Fruit fly (Drosophila melanogaster) whole organism, embryonic: ENCODE data around the gene Rbf2.

Experiments used
- Antp ChIP-seq: fragments of 200-800 bp; sonication (Bioruptor generic); optimal IDR thresholded peaks from 3 replicates; lab custom pipeline; 2016; ENCODE audit warnings: missing biosample characterization, missing genetic modification characterization
- Asciz ChIP-seq: fragments of 200-800 bp; sonication (Bioruptor generic); optimal IDR thresholded peaks from 2 replicates; lab custom pipeline; 2017; ENCODE audit warnings: missing biosample characterization, mild to moderate bottlenecking, missing genetic modification characterization, missing genetic modification reagents
- Atf-2 ChIP-seq: fragments of 200-800 bp; sonication (Bioruptor generic); optimal IDR thresholded peaks from 2 replicates; lab custom pipeline; 2016; ENCODE audit warnings: missing biosample characterization, missing genetic modification characterization
- Atf3 ChIP-seq: fragments of 200-800 bp; sonication (Bioruptor generic); optimal IDR thresholded peaks from 3 replicates; lab custom pipeline; 2016; ENCODE audit warnings: missing biosample characterization, missing genetic modification characterization
- Atf6 ChIP-seq: fragments of 200-800 bp; sonication (Bioruptor generic); IDR thresholded peaks from 2 replicates; pipeline ENCODE4 v1.3.6; 2022; ENCODE audit warnings: missing biosample characterization, missing genetic modification characterization
- Bgb ChIP-seq: fragments of 200-800 bp; sonication (Bioruptor generic); IDR thresholded peaks from 2 replicates; pipeline ENCODE4 v1.3.6; 2022; ENCODE audit warnings: missing biosample characterization, missing genetic modification characterization; ENCODE audit not compliant: partially characterized antibody
- CG10979 ChIP-seq: fragments of 200-800 bp; sonication (Bioruptor generic); optimal IDR thresholded peaks from 2 replicates; lab custom pipeline; 2018; ENCODE audit warnings: missing biosample characterization, mild to moderate bottlenecking, missing genetic modification characterization, moderate library complexity
- CG12219 ChIP-seq: fragments of 200-800 bp; sonication (Bioruptor generic); optimal IDR thresholded peaks from 3 replicates; lab custom pipeline; 2018; ENCODE audit warnings: missing biosample characterization, mild to moderate bottlenecking, missing genetic modification characterization
- CG12299 ChIP-seq: fragments of 200-800 bp; sonication (Bioruptor generic); optimal IDR thresholded peaks from 2 replicates; lab custom pipeline; 2018; ENCODE audit warnings: missing biosample characterization, mild to moderate bottlenecking, missing genetic modification characterization
- CG12659 ChIP-seq: fragments of 200-800 bp; sonication (Bioruptor generic); optimal IDR thresholded peaks from 3 replicates; lab custom pipeline; 2017; ENCODE audit warnings: mild to moderate bottlenecking, missing biosample characterization, missing genetic modification reagents, missing genetic modification characterization
- CG13424 ChIP-seq: fragments of 200-800 bp; sonication (Bioruptor generic); optimal IDR thresholded peaks from 2 replicates; lab custom pipeline; 2019; ENCODE audit warnings: missing biosample characterization, mild to moderate bottlenecking, missing genetic modification characterization, moderate library complexity
- CG13775 ChIP-seq: fragments of 200-800 bp; sonication (Bioruptor generic); optimal IDR thresholded peaks from 3 replicates; lab custom pipeline; 2017; ENCODE audit warnings: missing biosample characterization, mild to moderate bottlenecking, missing genetic modification characterization
- CG14667 ChIP-seq: fragments of 200-800 bp; sonication (Bioruptor generic); IDR thresholded peaks from 2 replicates; pipeline ENCODE4 v1.3.6; 2022; ENCODE audit warnings: missing biosample characterization, missing genetic modification characterization
- CG15479 ChIP-seq: fragments of 200-800 bp; sonication (Bioruptor generic); optimal IDR thresholded peaks from 3 replicates; lab custom pipeline; 2019; ENCODE audit warnings: missing biosample characterization, mild to moderate bottlenecking, missing genetic modification characterization, moderate library complexity
- CG1603 ChIP-seq: fragments of 200-800 bp; sonication (Bioruptor generic); optimal IDR thresholded peaks from 2 replicates; lab custom pipeline; 2019; ENCODE audit warnings: missing biosample characterization, mild to moderate bottlenecking, missing genetic modification characterization, moderate library complexity
- CG17328 ChIP-seq: fragments of 200-800 bp; sonication (Bioruptor generic); IDR thresholded peaks from 2 replicates; pipeline ENCODE4 v1.3.6; 2022; ENCODE audit warnings: missing biosample characterization, missing genetic modification characterization
- CG17568 ChIP-seq: fragments of 200-800 bp; sonication (Bioruptor generic); optimal IDR thresholded peaks from 2 replicates; lab custom pipeline; 2018; ENCODE audit warnings: missing biosample characterization, mild to moderate bottlenecking, missing genetic modification characterization, moderate library complexity
- CG30403 ChIP-seq: fragments of 200-800 bp; sonication (Bioruptor generic); optimal IDR thresholded peaks from 3 replicates; lab custom pipeline; 2016; ENCODE audit warnings: missing biosample characterization, missing genetic modification characterization
- CG32532 ChIP-seq: fragments of 200-800 bp; sonication (Bioruptor generic); IDR thresholded peaks from 2 replicates; pipeline ENCODE4 v1.3.6; 2022; ENCODE audit warnings: missing biosample characterization, missing genetic modification characterization
- CG7987 ChIP-seq: fragments of 200-800 bp; sonication (Bioruptor generic); optimal IDR thresholded peaks from 2 replicates; lab custom pipeline; 2018; ENCODE audit warnings: missing biosample characterization, mild to moderate bottlenecking, missing genetic modification characterization, moderate library complexity
- CG8478 ChIP-seq: fragments of >200 bp; optimal IDR thresholded peaks from 2 replicates; lab custom pipeline; 2018
- CG8944 ChIP-seq: fragments of 200-800 bp; sonication (Bioruptor generic); optimal IDR thresholded peaks from 3 replicates; lab custom pipeline; 2016; ENCODE audit warnings: missing biosample characterization, missing genetic modification characterization
- CrebB ChIP-seq: fragments of 200-800 bp; sonication (Bioruptor generic); optimal IDR thresholded peaks from 3 replicates; lab custom pipeline; 2018; ENCODE audit warnings: missing biosample characterization, mild to moderate bottlenecking, missing genetic modification characterization
- D19B ChIP-seq: fragments of 200-800 bp; sonication (Bioruptor generic); optimal IDR thresholded peaks from 2 replicates; lab custom pipeline; 2017; ENCODE audit warnings: missing biosample characterization, mild to moderate bottlenecking, missing genetic modification characterization
- Fer3 ChIP-seq: fragments of 200-800 bp; sonication (Bioruptor generic); optimal IDR thresholded peaks from 2 replicates; lab custom pipeline; 2018; ENCODE audit warnings: missing biosample characterization, mild to moderate bottlenecking, missing genetic modification characterization, moderate library complexity
- Meics ChIP-seq: fragments of 200-800 bp; sonication (Bioruptor generic); optimal IDR thresholded peaks from 2 replicates; lab custom pipeline; 2017; ENCODE audit warnings: missing biosample characterization, mild to moderate bottlenecking, missing genetic modification characterization
- NC2α ChIP-seq: fragments of 200-800 bp; sonication (Bioruptor generic); optimal IDR thresholded peaks from 2 replicates; lab custom pipeline; 2016; ENCODE audit warnings: missing biosample characterization, missing genetic modification characterization
- Oaz ChIP-seq: fragments of 200-800 bp; sonication (Bioruptor generic); IDR thresholded peaks from 2 replicates; pipeline ENCODE4 v1.3.6; 2022; ENCODE audit warnings: missing biosample characterization, missing genetic modification characterization
- PHDP ChIP-seq: fragments of 200-800 bp; sonication (Bioruptor generic); optimal IDR thresholded peaks from 3 replicates; lab custom pipeline; 2018; ENCODE audit warnings: missing biosample characterization, mild to moderate bottlenecking, missing genetic modification characterization, moderate library complexity
- Usf ChIP-seq: fragments of 200-800 bp; sonication (Bioruptor generic); optimal IDR thresholded peaks from 2 replicates; lab custom pipeline; 2017; ENCODE audit warnings: missing genotype, missing biosample characterization, missing genetic modification characterization
- YL-1 ChIP-seq: fragments of 200-800 bp; sonication (Bioruptor generic); optimal IDR thresholded peaks from 3 replicates; lab custom pipeline; 2017; ENCODE audit warnings: missing biosample characterization, mild to moderate bottlenecking, missing genetic modification characterization
- ato ChIP-seq: fragments of 200-800 bp; sonication (Bioruptor generic); IDR thresholded peaks from 2 replicates; pipeline ENCODE4 v1.3.6; 2022; ENCODE audit warnings: missing biosample characterization, missing genetic modification characterization; ENCODE audit not compliant: partially characterized antibody
- bsh ChIP-seq, 2 experiments: fragments of 200-800 bp; sonication (Bioruptor generic); optimal IDR thresholded peaks; 2 replicates each; lab custom pipeline; 2017 to 2018; ENCODE audit warnings: mild to moderate bottlenecking in 2 of 2, missing biosample characterization in 2 of 2, missing genetic modification characterization in 2 of 2, moderate library complexity in 1 of 2
- btn ChIP-seq: fragments of 200-800 bp; sonication (Bioruptor generic); optimal IDR thresholded peaks from 2 replicates; lab custom pipeline; 2016; ENCODE audit warnings: missing biosample characterization, missing genetic modification characterization
- chif ChIP-seq, 2 experiments: fragments of 200-800 bp; sonication (Bioruptor generic); optimal IDR thresholded peaks; 3 replicates each; lab custom pipeline; 2016; ENCODE audit warnings: missing biosample characterization in 2 of 2, missing genetic modification characterization in 2 of 2
- cwo ChIP-seq: fragments of 200-800 bp; sonication (Bioruptor generic); optimal IDR thresholded peaks from 3 replicates; lab custom pipeline; 2017; ENCODE audit warnings: missing biosample characterization, missing genetic modification characterization, mild to moderate bottlenecking, moderate library complexity, missing genetic modification reagents
- fd102C ChIP-seq: fragments of 200-800 bp; sonication (Bioruptor generic); optimal IDR thresholded peaks from 2 replicates; lab custom pipeline; 2018; ENCODE audit warnings: missing biosample characterization, mild to moderate bottlenecking, missing genetic modification characterization, moderate library complexity
- her ChIP-seq: fragments of 200-800 bp; sonication (Bioruptor generic); optimal IDR thresholded peaks from 2 replicates; lab custom pipeline; 2016; ENCODE audit warnings: missing biosample characterization, missing genetic modification characterization
- jing ChIP-seq: fragments of 200-800 bp; sonication (Bioruptor generic); optimal IDR thresholded peaks from 2 replicates; lab custom pipeline; 2018; ENCODE audit warnings: missing biosample characterization, mild to moderate bottlenecking, missing genetic modification characterization
- kah ChIP-seq: fragments of 200-800 bp; sonication (Bioruptor generic); optimal IDR thresholded peaks from 2 replicates; lab custom pipeline; 2018; ENCODE audit warnings: missing biosample characterization, mild to moderate bottlenecking, missing genetic modification characterization
- lilli ChIP-seq: fragments of 200-800 bp; sonication (Bioruptor generic); optimal IDR thresholded peaks from 3 replicates; lab custom pipeline; 2016; ENCODE audit warnings: missing biosample characterization, missing genetic modification characterization
- ro ChIP-seq: fragments of 200-800 bp; sonication (Bioruptor generic); IDR thresholded peaks from 2 replicates; pipeline ENCODE4 v1.3.6; 2022; ENCODE audit warnings: missing biosample characterization, missing genetic modification characterization
- row ChIP-seq: fragments of 200-800 bp; sonication (Bioruptor generic); IDR thresholded peaks from 3 replicates; pipeline ENCODE4 v1.3.6; 2022; ENCODE audit warnings: missing biosample characterization, missing genetic modification characterization
- so ChIP-seq: fragments of 200-800 bp; sonication (Bioruptor generic); IDR thresholded peaks from 3 replicates; pipeline ENCODE4 v1.3.6; 2022; ENCODE audit warnings: missing biosample characterization, missing genetic modification characterization
- ssp ChIP-seq: fragments of 200-800 bp; sonication (Bioruptor generic); IDR thresholded peaks from 2 replicates; pipeline ENCODE4 v1.3.6; 2022; ENCODE audit warnings: missing biosample characterization, missing genetic modification characterization
- stwl ChIP-seq: fragments of 200-800 bp; sonication (Bioruptor generic); optimal IDR thresholded peaks from 3 replicates; lab custom pipeline; 2018; ENCODE audit warnings: missing biosample characterization, mild to moderate bottlenecking, missing genetic modification characterization, moderate library complexity
- tio ChIP-seq: fragments of 200-800 bp; sonication (Bioruptor generic); optimal IDR thresholded peaks from 2 replicates; lab custom pipeline; 2017; ENCODE audit warnings: missing biosample characterization, missing genetic modification characterization, inconsistent platforms
- trem ChIP-seq: fragments of 200-800 bp; optimal IDR thresholded peaks from 3 replicates; lab custom pipeline; 2019; ENCODE audit warnings: missing biosample characterization, mild to moderate bottlenecking, missing genetic modification characterization, moderate library complexity
- unpg ChIP-seq: fragments of 200-800 bp; sonication (Bioruptor generic); optimal IDR thresholded peaks from 3 replicates; lab custom pipeline; 2018; ENCODE audit warnings: missing biosample characterization, mild to moderate bottlenecking, missing genetic modification characterization, moderate library complexity
- usp ChIP-seq: fragments of >200 bp; optimal IDR thresholded peaks from 2 replicates; lab custom pipeline; 2017; ENCODE audit warnings: missing biosample characterization, missing genetic modification characterization

Gene Rbf2

dm6 chr3R:15984483-15985118, 19.4 kb downstream of the Rbf2 start (continued):
- TF ChIP-seq CG15479 (GFP tag; lab: Kevin White, UChicago) (peak; percentile 89), jing (no peak), CG17568 (GFP tag; lab: Kevin White, UChicago) (no peak), Asciz (GFP tag; lab: Kevin White, UChicago) (peak; percentile 29), tio (GFP tag; lab: Kevin White, UChicago) (no peak), row (GFP tag; lab: Robert Waterston, UW) (peak; percentile 69; the same call in 2 of the 3 replicates), kah (GFP tag; lab: Kevin White, UChicago) (no peak), CG10979 (tag; lab: Kevin White, UChicago) (peak; percentile 76), CG17328 (GFP tag; lab: Robert Waterston, UW) (peak; percentile 46; the same call in 1 of the 2 replicates), btn (GFP tag; lab: Kevin White, UChicago) (no peak), stwl (tag; lab: Kevin White, UChicago) (no peak), Atf-2 (GFP tag; lab: Kevin White, UChicago) (no peak), CG1603 (tag; lab: Kevin White, UChicago) (peak; percentile 77), CG12299 (tag; lab: Kevin White, UChicago) (no peak), CG8478 (lab: Kevin White, UChicago) (no peak), Oaz (GFP tag; lab: Robert Waterston, UW) (no peak), Usf (GFP tag; lab: Kevin White, UChicago) (no peak), CG7987 (no peak), CG12219 (peak; percentile 48), ssp (GFP tag; lab: Robert Waterston, UW) (no peak), her (GFP tag; lab: Kevin White, UChicago) (no peak), so (GFP tag; lab: Robert Waterston, UW) (0 out of 3 replicates have a peak, but pooled peaks have one; percentile 26), usp (GFP tag; lab: Kevin White, UChicago) (no peak), YL-1 (GFP tag; lab: Kevin White, UChicago) (no peak), CG13424 (tag; lab: Kevin White, UChicago) (peak; percentile 53), Meics (GFP tag; lab: Kevin White, UChicago) (peak; percentile 35), bsh (GFP tag; optimal IDR thresholded peaks at IDR 0.05; lab: Kevin White, UChicago) (peak; percentile 60 to 74), Fer3 (tag; lab: Kevin White, UChicago) (peak; percentile 43), chif (GFP tag; optimal IDR thresholded peaks at IDR 0.05; lab: Kevin White, UChicago) (peak in 1 of 2 experiments; percentile 22), CrebB (no peak), cwo (GFP tag; lab: Kevin White, UChicago) (peak; percentile 37), Atf6 (GFP tag; lab: Robert Waterston, UW) (no peak), CG8944 (GFP tag; lab: Kevin White, UChicago) (no peak), fd102C (GFP tag; lab: Kevin White, UChicago) (no peak), trem (peak; percentile 39), ro (no peak), unpg (GFP tag; lab: Kevin White, UChicago) (peak; percentile 66), CG13775 (peak; percentile 15), CG32532 (GFP tag; lab: Robert Waterston, UW) (peak; percentile 40; the same call in 1 of the 2 replicates), CG14667 (GFP tag; lab: Robert Waterston, UW) (no peak), Atf3 (no peak), D19B (GFP tag; lab: Kevin White, UChicago) (no peak), CG12659 (GFP tag; lab: Kevin White, UChicago) (peak; percentile 39), PHDP (tag; lab: Kevin White, UChicago) (peak; percentile 41), lilli (peak; percentile 33), CG30403 (GFP tag; lab: Kevin White, UChicago) (peak; percentile 33), Bgb (GFP tag; lab: Robert Waterston, UW) (no peak), ato (no peak), Antp (GFP tag; lab: Kevin White, UChicago) (no peak), NC2α (GFP tag; lab: Kevin White, UChicago) (no peak)
